Fruit fly (Drosophila melanogaster): ENCODE data around the gene Grip84.

Grip84 gene

dm6 chrX:19535394-19535793 lies 30.2 kb downstream of the Grip84 start:
- TF ChIP-seq D1 (tag; optimal IDR thresholded peaks at IDR 0.05) (no peak), CG17806 (tag; optimal IDR thresholded peaks at IDR 0.05) (no peak), Pif1B (GFP tag; optimal IDR thresholded peaks at IDR 0.05) (no peak), CG9948 (tag; optimal IDR thresholded peaks at IDR 0.05) (no peak), CG34367 (tag; optimal IDR thresholded peaks at IDR 0.05) (no peak)

- TF ChIP-seq rn (GFP tag; IDR thresholded peaks at IDR 0.05) = no peak
Measured at dm6 chrX:19531642-19532041, 33.9 kb downstream of the Grip84 start, which contains the start of gene CG12231. TSS of gene CG12231 (minus strand) at chrX:19531742.

dm6 chrX:19522597-19522996 lies 43.0 kb downstream of the Grip84 start:
- TF ChIP-seq fd96Ca (GFP tag; IDR thresholded peaks at IDR 0.05) (0 out of 3 replicates have a peak, but pooled peaks have one; percentile 16), EcR (GFP tag; optimal IDR thresholded peaks at IDR 0.05) (no peak)

- no peak for TF ChIP-seq Pif1A (GFP tag; optimal IDR thresholded peaks at IDR 0.05)
- no peak for TF ChIP-seq CG4496 (GFP tag; IDR thresholded peaks at IDR 0.05)
- TF ChIP-seq EcR (GFP tag; optimal IDR thresholded peaks at IDR 0.05) = no peak
- TF ChIP-seq CG8301 (tag; optimal IDR thresholded peaks at IDR 0.05) = no peak
- TF ChIP-seq CG10348 (GFP tag; IDR thresholded peaks at IDR 0.05) = no peak
- TF ChIP-seq D1 (tag; optimal IDR thresholded peaks at IDR 0.05) = no peak
- no peak for TF ChIP-seq rn (GFP tag; IDR thresholded peaks at IDR 0.05)
- no peak for TF ChIP-seq CG13204 (GFP tag; optimal IDR thresholded peaks at IDR 0.05)
Measured at dm6 chrX:19521753-19522383, 43.7 kb downstream of the Grip84 start, which contains the start of the genes Idh3a and CoRest. TSS of gene Idh3a (minus strand) at chrX:19521810. TSS of gene CoRest (plus strand) at chrX:19521929.

dm6 chrX:19520888-19521287 lies 44.7 kb downstream of the Grip84 start:
- TF ChIP-seq CG4496 (GFP tag; IDR thresholded peaks at IDR 0.05) = no peak
- no peak for TF ChIP-seq CG8301 (tag; optimal IDR thresholded peaks at IDR 0.05)
- TF ChIP-seq CG34367 (tag; optimal IDR thresholded peaks at IDR 0.05) = no peak
- TF ChIP-seq CG13204 (GFP tag; optimal IDR thresholded peaks at IDR 0.05) = no peak
- TF ChIP-seq CG32121 (GFP tag; IDR thresholded peaks at IDR 0.05) = no peak
- no peak for TF ChIP-seq CG9948 (tag; optimal IDR thresholded peaks at IDR 0.05)
- TF ChIP-seq CG17806 (tag; optimal IDR thresholded peaks at IDR 0.05) = no peak
- no peak for TF ChIP-seq rn (GFP tag; IDR thresholded peaks at IDR 0.05)
- TF ChIP-seq EcR (GFP tag; optimal IDR thresholded peaks at IDR 0.05) = no peak
- no peak for TF ChIP-seq fd96Ca (GFP tag; IDR thresholded peaks at IDR 0.05)
- TF ChIP-seq CG14655 (GFP tag; optimal IDR thresholded peaks at IDR 0.05) = no peak
- no peak for TF ChIP-seq CG15710 (tag; optimal IDR thresholded peaks at IDR 0.05)
- no peak for TF ChIP-seq Pif1B (GFP tag; optimal IDR thresholded peaks at IDR 0.05)
- TF ChIP-seq D1 (tag; optimal IDR thresholded peaks at IDR 0.05) = no peak
- TF ChIP-seq Snoo (tag; optimal IDR thresholded peaks at IDR 0.05) = no peak

- TF ChIP-seq CG8301 (tag; optimal IDR thresholded peaks at IDR 0.05) (no peak), gl (tag; optimal IDR thresholded peaks at IDR 0.05) (no peak), rn (GFP tag; IDR thresholded peaks at IDR 0.05) (no peak), CG15710 (tag; optimal IDR thresholded peaks at IDR 0.05) (no peak), CG14655 (GFP tag; optimal IDR thresholded peaks at IDR 0.05) (no peak), CG32121 (GFP tag; IDR thresholded peaks at IDR 0.05) (no peak), Pif1B (GFP tag; optimal IDR thresholded peaks at IDR 0.05) (no peak), CG9948 (tag; optimal IDR thresholded peaks at IDR 0.05) (no peak), CG12605 (GFP tag; IDR thresholded peaks at IDR 0.05) (no peak), CG13204 (GFP tag; optimal IDR thresholded peaks at IDR 0.05) (no peak)
Measured at dm6 chrX:19520376-19520775, 45.2 kb downstream of the Grip84 start.

- TF ChIP-seq CG9948 (tag; optimal IDR thresholded peaks at IDR 0.05) = no peak
Measured at dm6 chrX:19510204-19510603, 55.4 kb downstream of the Grip84 start.

Measured in whole organism, pupa.